Worm (Caenorhabditis elegans) whole organism, mixed stage, embryonic: ENCODE data around the gene sam-10.

Experiments used
- lsy-2 ChIP-seq: fragments of 150-350 bp; optimal IDR thresholded peaks from 2 replicates; lab custom pipeline; 2014; ENCODE audit warnings: missing biosample characterization, missing genetic modification characterization
- sptf-1 ChIP-seq: sonication (generic microtip); optimal IDR thresholded peaks from 2 replicates; lab custom pipeline; 2017; ENCODE audit warnings: mild to moderate bottlenecking, missing genetic modification characterization, moderate library complexity, missing compliant biosample characterization
- unc-62 ChIP-seq: fragments of 150-350 bp; optimal IDR thresholded peaks from 2 replicates; lab custom pipeline; 2014; ENCODE audit warnings: missing biosample characterization, missing genetic modification reagents, missing genetic modification characterization
- ztf-11 ChIP-seq: fragments of 150-350 bp; optimal IDR thresholded peaks from 2 replicates; lab custom pipeline; 2014; ENCODE audit warnings: missing biosample characterization, missing genetic modification characterization

DNA sequence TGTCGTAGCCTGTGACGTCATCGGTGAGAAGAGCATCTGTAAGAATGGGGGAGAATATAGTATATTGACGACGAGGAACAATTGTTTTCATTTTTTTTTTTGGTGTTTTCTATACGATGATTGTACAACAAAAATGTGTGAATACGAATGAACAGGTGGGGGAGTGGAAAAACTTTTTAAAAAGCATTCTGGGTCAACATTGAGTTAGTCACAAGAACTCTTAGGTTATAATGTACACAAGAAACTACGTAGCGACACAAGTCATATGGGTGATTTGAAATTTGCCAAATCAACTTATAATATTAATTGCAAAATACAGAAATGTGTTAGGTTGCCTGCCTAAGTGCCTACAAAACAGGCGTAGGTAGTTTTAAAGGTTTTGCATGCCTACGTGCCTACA, 46.2 kb downstream of the sam-10 start:
- no peak for TF ChIP-seq unc-62 (GFP tag; lab: Kevin White, UChicago)
- TF ChIP-seq sptf-1 (tag; lab: Kevin White, UChicago) = no peak
- no peak for TF ChIP-seq lsy-2 (tag; lab: Kevin White, UChicago)
- no peak for TF ChIP-seq ztf-11 (tag; lab: Kevin White, UChicago)
